Worm (Caenorhabditis elegans) whole organism, midembryonic: ENCODE measurements around the gene rsa-2.

ENCODE experiments used
- cog-1 ChIP-seq: sonication (generic microtip); optimal IDR thresholded peaks from 2 replicates; lab custom pipeline; 2016; ENCODE audit warnings: missing genetic modification characterization, missing compliant biosample characterization
- flt-1 ChIP-seq: fragments of 200-800 bp; sonication (Bioruptor generic); IDR thresholded peaks from 2 replicates; pipeline ENCODE4 v1.3.6; 2022; ENCODE audit warnings: missing genetic modification characterization, missing compliant biosample characterization
- tab-1 ChIP-seq: fragments of 200-800 bp; sonication (Bioruptor generic); IDR thresholded peaks from 2 replicates; pipeline ENCODE4 v1.3.6; 2022; ENCODE audit warnings: missing genetic modification characterization, missing compliant biosample characterization

ce11 chrIII:11088187-11088586 lies 24.9 kb downstream of the rsa-2 start, which contains the start of gene W09D6.5:
- TF ChIP-seq cog-1 (no peak), tab-1 (no peak), flt-1 (no peak)
